Fruit fly (Drosophila melanogaster) S2 (cell line): ENCODE data around the gene scpr-A.

Source experiments
- CG8478 ChIP-seq: fragments of >200 bp; optimal IDR thresholded peaks from 2 replicates; lab custom pipeline; 2018
- CTCF ChIP-seq, 2 experiments: fragments of >200 bp; optimal IDR thresholded peaks; 2 replicates each; lab custom pipeline; 2018

Gene scpr-A

DNA sequence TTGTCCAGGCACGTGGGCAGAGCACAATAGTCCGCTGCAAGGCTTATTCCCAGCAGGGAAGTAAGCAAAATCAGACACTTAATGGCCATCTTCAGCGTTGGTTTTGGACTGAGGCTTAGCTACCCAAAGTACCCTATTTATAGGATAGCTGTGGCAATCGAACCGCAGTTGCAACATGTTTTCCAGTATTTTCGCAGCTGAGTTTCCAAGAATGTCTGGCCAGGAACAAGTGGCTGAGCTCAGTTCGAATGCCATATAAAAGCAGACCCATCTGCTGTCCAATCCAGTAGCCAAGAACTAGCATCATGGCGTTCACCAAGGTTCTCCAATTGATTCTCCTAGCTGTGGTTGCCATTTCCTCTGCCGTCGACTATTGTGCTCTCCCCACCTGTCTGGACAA lies at the start of gene scpr-A, which contains the start of gene scpr-B:
TSS of gene scpr-A (plus strand) at position 293 of the 400 bp plus-strand sequence.
TSS of gene scpr-B (minus strand) at position 101 of the 400 bp plus-strand sequence.
- TF ChIP-seq CTCF (optimal IDR thresholded peaks at IDR 0.05; lab: Kevin White, UChicago) = no peak
- no peak for TF ChIP-seq CG8478

DNA sequence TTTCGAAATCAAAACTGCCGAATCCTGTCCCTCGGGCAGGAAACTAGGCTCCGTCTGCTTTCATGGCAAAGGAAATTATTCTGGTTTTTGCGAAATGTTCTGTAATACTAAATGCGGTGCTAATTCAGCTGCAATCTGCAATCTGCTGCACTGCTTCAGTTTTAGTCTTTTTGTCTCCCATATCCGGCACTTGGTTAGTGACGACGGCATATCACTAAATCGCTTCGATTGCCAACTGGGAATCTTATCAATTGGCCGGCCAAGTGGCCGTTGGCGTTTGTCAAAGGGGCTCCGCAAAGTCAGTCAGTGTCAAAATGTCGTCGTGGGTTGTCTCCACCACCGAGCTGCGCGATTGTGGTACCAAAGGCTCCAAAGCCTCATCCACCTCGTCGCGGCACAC lies 45.2 kb upstream of the scpr-A start, which contains the start of gene CG18577:
TSS of gene CG18577 (plus strand) at position 301 of the 400 bp plus-strand sequence.
- TF ChIP-seq CG8478 (no peak), CTCF (optimal IDR thresholded peaks at IDR 0.05; lab: Kevin White, UChicago) (no peak)

DNA sequence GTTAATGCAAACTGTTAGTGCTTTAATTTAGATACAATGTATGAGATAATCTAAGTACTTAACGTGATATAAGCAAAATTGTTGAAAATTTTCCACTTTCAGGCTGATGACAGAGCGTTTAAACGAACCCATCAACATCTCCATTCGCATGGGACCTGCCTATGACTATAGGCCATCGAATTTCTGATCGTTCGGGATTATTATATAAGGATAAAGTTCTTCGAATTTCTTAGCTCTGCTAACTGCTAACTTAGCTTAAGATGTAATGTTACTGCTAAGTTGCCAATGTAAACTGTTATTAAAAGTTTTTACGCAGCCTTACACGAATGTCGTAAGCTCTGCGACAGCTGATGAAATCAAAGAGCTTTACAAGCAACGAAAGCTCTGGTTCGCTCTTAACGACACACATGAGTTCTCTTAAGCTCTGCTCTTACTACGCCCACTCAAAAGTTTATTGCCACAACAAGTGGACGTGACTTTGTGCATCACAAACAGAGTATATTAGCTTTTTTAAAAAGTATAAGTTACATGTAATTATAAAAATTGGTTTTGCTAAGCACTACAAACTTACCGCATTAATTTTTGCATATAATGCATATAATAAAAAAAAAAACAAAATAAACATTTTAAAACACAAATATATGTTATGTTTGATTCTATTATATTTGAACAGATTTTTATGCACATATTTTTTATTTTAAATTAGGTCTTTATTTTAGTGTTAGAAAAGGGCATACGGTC lies 44.2 kb upstream of the scpr-A start:
- TF ChIP-seq CG8478 (no peak), CTCF (optimal IDR thresholded peaks at IDR 0.05; lab: Kevin White, UChicago) (no peak)

DNA sequence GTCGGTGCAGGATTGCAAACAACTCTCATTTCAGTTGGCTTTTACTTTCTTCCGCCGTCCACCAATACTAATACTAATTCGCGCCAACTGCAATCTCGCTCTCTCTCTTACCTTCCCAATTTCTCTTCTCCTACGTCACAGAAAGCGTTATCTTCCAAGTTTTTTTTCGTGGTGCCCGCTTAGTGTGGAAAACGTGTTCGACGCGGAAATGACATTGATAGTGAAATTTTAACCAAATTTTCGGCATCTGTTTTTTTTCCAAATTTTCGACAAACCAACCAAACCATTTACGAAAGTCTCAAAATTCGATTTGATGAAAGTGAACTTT lies 43.6 kb upstream of the scpr-A start, which contains the start of gene cu:
TSS of gene cu (plus strand) at position 204 of the 328 bp plus-strand sequence.
- TF ChIP-seq CG8478 (no peak), CTCF (optimal IDR thresholded peaks at IDR 0.05; lab: Kevin White, UChicago) (no peak)

DNA sequence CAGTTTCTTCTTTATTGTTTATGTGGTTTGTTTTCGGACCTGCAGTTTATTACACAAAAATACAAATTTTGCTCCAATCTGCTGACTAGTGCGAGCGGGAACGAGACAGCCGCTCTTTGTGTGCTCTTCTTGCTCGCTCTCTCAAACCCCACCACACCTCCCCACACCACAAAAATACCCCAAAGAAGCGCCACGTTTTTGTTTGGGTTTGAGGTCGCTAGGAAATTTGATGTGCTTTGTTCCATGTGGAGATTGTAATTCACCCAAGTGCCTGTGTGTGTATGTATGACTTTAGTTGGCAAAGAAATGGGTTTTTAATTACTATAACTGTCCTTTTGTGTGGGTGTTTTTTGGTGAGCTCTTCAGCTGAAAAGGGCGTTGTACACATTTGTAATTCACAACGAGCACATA lies 42.9 kb upstream of the scpr-A start:
- no peak for TF ChIP-seq CTCF (optimal IDR thresholded peaks at IDR 0.05; lab: Kevin White, UChicago)
- no peak for TF ChIP-seq CG8478

DNA sequence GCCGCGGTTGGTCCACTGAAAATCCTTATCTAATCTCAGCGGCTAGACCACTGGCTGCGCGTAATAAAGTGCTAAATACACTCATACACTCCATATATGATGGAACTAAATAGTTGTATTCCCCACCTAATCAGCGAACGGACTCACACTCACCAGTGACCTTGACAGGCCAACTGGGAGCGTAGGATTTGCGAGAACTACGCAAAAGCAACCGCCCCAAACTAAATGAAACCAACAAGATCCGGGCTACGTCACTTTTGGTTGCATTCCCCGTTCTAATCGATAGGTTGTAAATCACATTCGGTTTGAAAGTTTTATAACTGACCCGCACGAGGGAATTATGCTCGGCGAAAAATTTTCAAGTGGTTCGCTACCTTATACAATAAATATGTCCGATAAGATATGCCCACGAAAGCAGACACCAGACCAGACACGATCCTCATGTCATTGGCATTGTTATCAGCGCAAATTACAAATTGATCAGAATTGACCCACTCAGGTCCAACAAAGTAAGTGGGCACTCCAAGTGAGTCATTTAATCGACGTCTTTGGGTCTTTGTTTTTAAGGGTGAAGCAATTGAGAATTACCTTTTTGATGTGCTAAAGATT lies 41.7 kb upstream of the scpr-A start:
- TF ChIP-seq CG8478 (no peak), CTCF (optimal IDR thresholded peaks at IDR 0.05; lab: Kevin White, UChicago) (no peak)

DNA sequence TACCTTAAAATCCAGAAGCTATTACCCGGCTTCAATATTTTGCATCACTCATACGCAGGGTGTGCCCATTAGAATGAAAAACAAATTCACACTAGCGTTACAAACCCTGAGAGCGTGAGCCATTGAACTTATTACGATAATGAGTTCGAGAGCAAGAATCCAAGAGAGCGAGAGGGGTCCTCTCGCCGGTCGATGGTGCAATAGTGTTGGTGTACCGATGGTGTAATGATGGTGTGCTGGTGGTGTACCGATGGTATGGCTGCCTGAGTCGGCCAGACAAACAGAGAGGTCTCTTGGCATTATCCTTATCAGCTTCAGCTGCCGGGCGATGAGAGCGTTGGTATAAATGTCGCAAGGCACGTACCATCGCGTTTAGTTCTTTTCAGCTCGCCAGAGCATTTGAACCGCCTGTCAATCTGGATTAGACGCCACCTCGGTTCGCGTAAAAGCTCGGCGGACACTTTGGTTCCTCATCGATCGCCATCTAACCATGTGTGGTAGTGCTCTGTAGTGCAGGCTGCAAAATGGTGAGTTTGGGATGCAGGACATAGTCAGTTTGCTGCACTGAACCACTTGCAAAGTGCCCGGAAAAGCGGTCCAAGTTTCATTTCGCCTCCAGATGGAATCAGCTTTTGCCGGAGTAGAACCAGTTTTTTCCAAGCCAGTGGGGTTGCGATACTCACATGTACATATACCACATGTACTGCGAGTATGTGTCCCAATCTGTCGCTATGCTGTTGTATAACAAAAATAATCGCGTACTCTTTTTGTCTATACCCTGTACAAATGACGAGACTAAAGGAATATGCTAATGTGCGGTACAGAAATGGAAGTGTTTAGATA lies 40.7 kb upstream of the scpr-A start:
- TF ChIP-seq CTCF (optimal IDR thresholded peaks at IDR 0.05; lab: Kevin White, UChicago) (no peak), CG8478 (no peak)

DNA sequence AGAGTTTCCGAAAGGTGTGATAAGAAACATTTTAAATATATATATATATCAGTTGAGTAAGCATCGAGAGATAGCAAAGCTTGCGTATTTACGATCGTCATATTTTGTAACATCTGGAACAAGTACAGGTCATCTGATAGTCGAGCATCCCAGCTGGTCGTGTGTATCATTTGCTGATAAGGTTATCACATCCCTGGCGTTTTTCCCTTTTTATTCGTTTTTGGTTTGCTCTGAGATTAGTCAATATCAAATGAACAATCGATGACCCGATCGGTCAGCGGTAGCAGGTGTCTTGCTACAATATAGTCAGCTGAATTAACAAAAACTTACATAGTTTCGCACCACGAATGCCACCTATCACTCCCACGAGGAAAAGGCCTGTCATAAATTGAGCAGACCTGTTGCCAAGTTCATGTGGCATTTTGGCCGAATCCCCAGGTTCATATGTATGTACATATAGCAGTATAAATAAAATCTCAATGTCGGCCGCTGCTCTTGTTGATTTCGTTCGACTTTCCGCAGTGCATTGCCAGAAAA lies 40.0 kb upstream of the scpr-A start:
- TF ChIP-seq CTCF (optimal IDR thresholded peaks at IDR 0.05; lab: Kevin White, UChicago) (no peak), CG8478 (no peak)

DNA sequence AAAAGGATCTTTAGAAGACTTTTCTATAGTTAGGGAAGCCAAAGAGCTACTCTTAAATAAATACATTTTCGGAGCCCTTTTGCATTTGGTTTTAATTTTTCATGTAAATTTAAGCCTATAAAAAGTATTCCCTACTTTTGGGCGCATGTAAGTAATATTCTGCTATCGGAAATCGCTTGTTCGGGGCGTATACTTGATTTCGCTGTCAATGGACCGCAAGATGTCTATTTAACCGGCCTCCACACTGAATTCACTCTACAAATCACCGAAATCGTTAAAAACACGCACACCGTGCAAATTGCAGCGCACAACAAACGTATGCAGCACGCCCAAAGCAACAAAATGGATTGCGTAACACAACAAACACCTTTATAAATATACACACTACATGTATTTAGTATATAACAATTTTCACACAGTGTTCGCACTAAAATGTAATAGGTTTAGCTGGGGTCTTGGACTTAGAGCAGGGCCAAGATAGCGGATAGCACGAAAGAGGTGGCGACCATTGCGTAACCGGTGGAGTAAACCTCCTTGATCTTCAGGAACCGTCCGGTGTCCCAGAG lies 32.1 kb upstream of the scpr-A start:
- TF ChIP-seq CG8478 (no peak), CTCF (optimal IDR thresholded peaks at IDR 0.05; lab: Kevin White, UChicago) (no peak)

DNA sequence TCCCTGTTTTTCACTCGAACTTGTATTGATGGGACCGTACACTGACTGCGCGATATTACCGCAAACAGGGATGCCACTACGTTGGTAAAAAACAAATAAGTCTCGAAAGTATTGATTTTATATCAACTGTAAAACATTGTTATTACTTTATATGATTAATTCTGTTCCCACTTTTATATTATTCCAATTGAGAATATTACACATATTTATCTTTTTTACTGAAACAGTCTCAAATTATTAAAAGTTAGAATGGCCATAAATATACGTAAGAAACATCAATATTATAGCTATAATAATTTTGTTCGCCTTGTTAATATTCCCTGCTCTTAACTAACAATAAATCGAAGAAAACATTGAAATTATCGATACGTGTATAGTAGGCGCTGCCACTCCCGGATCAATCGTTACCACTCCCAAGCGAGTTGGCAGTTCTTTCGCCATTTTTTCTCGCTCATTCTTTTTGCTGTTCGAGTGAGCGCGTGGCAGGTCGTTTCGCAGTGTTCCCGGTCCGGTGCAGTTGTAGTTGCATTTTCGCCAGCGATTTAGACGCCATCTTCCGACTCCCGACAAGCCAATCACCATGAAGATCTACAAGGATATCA lies 31.1 kb upstream of the scpr-A start, which contains the start of the genes SdhC and Tctp:
TSS of gene SdhC (minus strand) at position 49 of the 602 bp plus-strand sequence.
TSS of gene Tctp (plus strand) at position 447 of the 602 bp plus-strand sequence.
- TF ChIP-seq CTCF (optimal IDR thresholded peaks at IDR 0.05; lab: Kevin White, UChicago) (no peak), CG8478 (no peak)

DNA sequence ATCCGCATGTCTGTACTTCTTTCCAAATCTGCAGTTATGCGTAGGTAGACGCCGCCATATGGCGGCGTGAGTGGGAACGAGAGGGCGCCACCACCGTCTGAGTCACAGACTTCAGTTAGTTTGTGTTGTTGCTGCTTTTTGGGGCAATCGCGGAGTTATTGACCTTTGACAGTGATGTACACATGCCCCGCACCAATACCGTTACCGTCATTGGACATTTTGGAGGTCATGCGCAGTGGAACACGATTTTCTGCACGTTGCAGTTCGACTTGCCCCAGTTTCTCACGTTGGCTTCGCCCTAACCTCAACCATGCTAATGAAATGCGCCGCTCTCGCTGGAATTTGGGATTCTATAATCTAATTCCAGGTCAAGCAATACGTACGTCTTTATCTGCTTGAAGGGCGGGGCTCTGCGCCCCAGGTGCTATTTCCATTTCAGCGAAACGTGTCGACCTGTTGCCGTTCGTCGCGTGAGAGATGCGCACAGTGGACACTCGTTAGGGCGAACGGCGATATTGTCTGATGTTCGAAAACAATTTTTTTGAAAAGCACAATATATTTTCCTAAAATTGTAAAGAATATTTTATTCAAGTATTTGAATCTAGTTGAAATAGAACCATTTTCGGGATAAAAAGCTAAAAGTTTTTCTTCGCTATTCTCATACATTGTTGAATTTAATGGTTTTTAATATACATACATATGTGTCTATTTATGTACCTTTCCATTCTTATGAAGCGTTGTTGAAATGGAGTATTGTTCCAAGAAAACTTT lies 29.5 kb upstream of the scpr-A start:
- TF ChIP-seq CG8478 (no peak), CTCF (optimal IDR thresholded peaks at IDR 0.05; lab: Kevin White, UChicago) (peak; percentile 31 to 42)

DNA sequence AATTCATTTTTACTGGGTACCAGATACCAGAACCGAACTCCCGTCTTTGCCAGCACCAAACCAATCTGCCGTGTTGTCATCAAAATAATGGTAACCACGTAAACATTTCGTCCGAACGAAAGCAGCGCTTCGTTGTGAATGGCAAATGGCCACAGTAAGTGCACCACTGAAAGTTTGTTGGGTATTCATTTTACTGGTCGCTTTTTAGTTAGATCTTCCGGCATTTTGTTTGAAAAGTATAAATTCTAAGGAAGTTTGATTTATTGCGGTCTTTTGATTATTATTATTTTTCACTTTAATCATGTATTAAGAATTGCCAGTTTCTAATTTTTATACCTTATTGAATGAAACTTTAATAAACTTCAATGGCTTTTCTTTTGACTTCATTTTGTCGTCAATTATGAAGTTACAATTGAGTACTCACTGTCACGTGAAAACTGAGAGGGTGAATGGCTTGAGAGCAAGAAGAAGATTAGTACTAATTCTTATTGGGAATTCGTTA lies 26.5 kb upstream of the scpr-A start, which contains the start of gene ZnT86D:
TSS of gene ZnT86D (minus strand) at position 91 of the 502 bp plus-strand sequence.
- TF ChIP-seq CG8478 (no peak), CTCF (optimal IDR thresholded peaks at IDR 0.05; lab: Kevin White, UChicago) (no peak)

DNA sequence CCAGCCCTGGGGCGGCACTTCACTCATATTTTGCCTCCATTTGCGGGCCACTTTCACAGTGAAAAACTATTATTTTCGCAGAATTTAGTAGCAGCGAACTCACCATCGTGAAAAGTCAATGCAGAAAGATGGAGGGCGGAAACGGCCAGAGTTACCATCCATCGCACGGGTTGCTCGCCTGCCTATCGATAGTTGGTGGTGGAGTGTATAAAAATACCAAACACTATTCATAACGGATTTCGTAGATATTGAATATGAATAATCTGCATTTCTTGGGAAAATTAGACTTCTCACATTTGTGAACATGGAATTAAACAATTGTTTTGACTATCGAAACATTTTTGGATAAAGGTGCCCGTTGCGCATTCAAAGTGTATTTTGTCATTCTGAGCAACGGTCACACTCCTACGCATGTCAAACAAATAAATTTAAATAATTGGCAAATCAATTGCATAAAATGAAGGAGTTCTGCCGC lies 24.8 kb upstream of the scpr-A start, which contains the start of the genes RpS25 and CG4820:
TSS of gene RpS25 (minus strand) at position 132 of the 475 bp plus-strand sequence.
TSS of gene CG4820 (plus strand) at position 380 of the 475 bp plus-strand sequence.
- TF ChIP-seq CG8478 = no peak
- peak; percentile 3 to 55 for TF ChIP-seq CTCF (optimal IDR thresholded peaks at IDR 0.05; lab: Kevin White, UChicago)
